Worm (Caenorhabditis elegans) whole organism, young adult: Measurements from ENCODE around the gene Y54G2A.18.
A peak's percentile ranks its signal among the peaks of the same experiment; 100 is the strongest.

Source experiments
- B0261.1 ChIP-seq: sonication (generic microtip); optimal IDR thresholded peaks from 2 replicates; lab custom pipeline; 2016; ENCODE audit warnings: mild to moderate bottlenecking, missing genetic modification characterization, moderate library complexity, missing compliant biosample characterization
- B0336.3 ChIP-seq: fragments of 200-800 bp; sonication (Bioruptor generic); IDR thresholded peaks from 2 replicates; pipeline ENCODE4 v1.3.6; 2022; ENCODE audit warnings: missing genetic modification characterization, missing compliant biosample characterization
- D2030.7 ChIP-seq: fragments of 200-800 bp; sonication (Bioruptor generic); IDR thresholded peaks from 2 replicates; pipeline ENCODE4 v1.3.6; 2022; ENCODE audit warnings: missing genetic modification reagents, missing genetic modification characterization, missing compliant biosample characterization
- F33H1.4 ChIP-seq: fragments of 200-800 bp; sonication (Bioruptor generic); IDR thresholded peaks from 2 replicates; pipeline ENCODE4 v1.3.6; 2022; ENCODE audit warnings: missing genetic modification reagents, missing genetic modification characterization, missing compliant biosample characterization
- F39B2.1 ChIP-seq: fragments of 200-800 bp; sonication (Bioruptor generic); IDR thresholded peaks from 2 replicates; pipeline ENCODE4 v1.3.6; 2022; ENCODE audit warnings: missing genetic modification reagents, missing genetic modification characterization, missing compliant biosample characterization
- F49E8.2 ChIP-seq: sonication (generic microtip); optimal IDR thresholded peaks from 3 replicates; lab custom pipeline; 2017; ENCODE audit warnings: missing genetic modification characterization, mild to moderate bottlenecking, missing compliant biosample characterization, antibody characterized with exemption, moderate library complexity; ENCODE audit not compliant: insufficient read depth
- F52B5.7 ChIP-seq: sonication (generic microtip); optimal IDR thresholded peaks from 2 replicates; lab custom pipeline; 2016; ENCODE audit warnings: mild to moderate bottlenecking, missing genetic modification characterization, missing compliant biosample characterization
- F57A8.1 ChIP-seq: fragments of 200-800 bp; sonication (Bioruptor generic); optimal IDR thresholded peaks from 2 replicates; lab custom pipeline; 2018; ENCODE audit warnings: mild to moderate bottlenecking, missing genetic modification characterization, moderate library complexity, missing compliant biosample characterization
- K12H6.12 ChIP-seq: fragments of 200-800 bp; sonication (Bioruptor generic); optimal IDR thresholded peaks from 2 replicates; lab custom pipeline; 2018; ENCODE audit warnings: mild to moderate bottlenecking, missing genetic modification characterization, missing compliant biosample characterization
- T07F8.4 ChIP-seq: sonication (generic microtip); optimal IDR thresholded peaks from 2 replicates; lab custom pipeline; 2016; ENCODE audit warnings: mild to moderate bottlenecking, missing genetic modification characterization, moderate library complexity, missing compliant biosample characterization
- T26A5.8 ChIP-seq: sonication (generic microtip); optimal IDR thresholded peaks from 2 replicates; lab custom pipeline; 2016; ENCODE audit warnings: missing genetic modification characterization, missing compliant biosample characterization
- Y53F4B.3 ChIP-seq: fragments of 200-800 bp; sonication (Bioruptor generic); IDR thresholded peaks from 2 replicates; pipeline ENCODE4 v1.3.6; 2022; ENCODE audit warnings: missing genetic modification reagents, missing genetic modification characterization, missing compliant biosample characterization
- Y53G8AR.9 ChIP-seq: fragments of 200-800 bp; sonication (Bioruptor generic); conservative IDR thresholded peaks from 2 replicates; pipeline ENCODE4 v1.3.6; 2022; ENCODE audit warnings: missing genetic modification reagents, missing genetic modification characterization, missing compliant biosample characterization
- Y67H2A.10 ChIP-seq: fragments of 200-800 bp; sonication (Bioruptor generic); conservative IDR thresholded peaks from 2 replicates; pipeline ENCODE4 v1.3.6; 2022; ENCODE audit warnings: missing genetic modification reagents, missing genetic modification characterization, missing compliant biosample characterization
- ZK185.1 ChIP-seq: sonication (generic microtip); optimal IDR thresholded peaks from 2 replicates; lab custom pipeline; 2016; ENCODE audit warnings: mild to moderate bottlenecking, missing genetic modification characterization, missing compliant biosample characterization; ENCODE audit not compliant: poor library complexity, severe bottlenecking
- attf-5 ChIP-seq: fragments of 200-800 bp; sonication (Bioruptor generic); optimal IDR thresholded peaks from 2 replicates; lab custom pipeline; 2018; ENCODE audit warnings: mild to moderate bottlenecking, missing genetic modification characterization, missing compliant biosample characterization
- bed-1 ChIP-seq: fragments of 200-800 bp; sonication (Bioruptor generic); IDR thresholded peaks from 2 replicates; pipeline ENCODE4 v1.3.6; 2022; ENCODE audit warnings: missing genetic modification reagents, missing genetic modification characterization, missing compliant biosample characterization
- bed-2 ChIP-seq: fragments of 200-800 bp; sonication (Bioruptor generic); IDR thresholded peaks from 2 replicates; pipeline ENCODE4 v1.3.6; 2022; ENCODE audit warnings: missing genetic modification reagents, missing genetic modification characterization, missing compliant biosample characterization
- ccch-3 ChIP-seq: fragments of 200-800 bp; sonication (Bioruptor generic); optimal IDR thresholded peaks from 2 replicates; lab custom pipeline; 2018; ENCODE audit warnings: mild to moderate bottlenecking, missing genetic modification characterization, missing compliant biosample characterization
- ceh-100 ChIP-seq: fragments of 200-800 bp; sonication (Bioruptor generic); IDR thresholded peaks from 2 replicates; pipeline ENCODE4 v1.3.6; 2022; ENCODE audit warnings: missing genetic modification reagents, missing genetic modification characterization, missing compliant biosample characterization
- ceh-58 ChIP-seq: fragments of 200-800 bp; sonication (Bioruptor generic); IDR thresholded peaks from 2 replicates; pipeline ENCODE4 v1.3.6; 2022; ENCODE audit warnings: missing genetic modification characterization, missing compliant biosample characterization
- ceh-91 ChIP-seq: fragments of 200-800 bp; sonication (Bioruptor generic); IDR thresholded peaks from 2 replicates; pipeline ENCODE4 v1.3.6; 2022; ENCODE audit warnings: missing genetic modification reagents, missing genetic modification characterization, missing compliant biosample characterization
- dox-1 ChIP-seq: fragments of 200-800 bp; sonication (Bioruptor generic); IDR thresholded peaks from 2 replicates; pipeline ENCODE4 v1.3.6; 2022; ENCODE audit warnings: missing genetic modification reagents, missing genetic modification characterization, missing compliant biosample characterization
- efl-1 ChIP-seq: fragments of 150-350 bp; optimal IDR thresholded peaks from 2 replicates; lab custom pipeline; 2014; ENCODE audit warnings: missing biosample characterization, missing genetic modification reagents, missing genetic modification characterization
- egl-44 ChIP-seq: fragments of 200-800 bp; sonication (Bioruptor generic); IDR thresholded peaks from 2 replicates; pipeline ENCODE4 v1.3.6; 2022; ENCODE audit warnings: missing genetic modification reagents, missing genetic modification characterization, missing compliant biosample characterization
- gei-17 ChIP-seq: fragments of 200-800 bp; sonication (Bioruptor generic); optimal IDR thresholded peaks from 2 replicates; lab custom pipeline; 2018; ENCODE audit warnings: mild to moderate bottlenecking, missing genetic modification characterization, missing compliant biosample characterization
- hlh-26 ChIP-seq: fragments of 200-800 bp; sonication (Bioruptor generic); conservative IDR thresholded peaks from 2 replicates; pipeline ENCODE4 v1.3.6; 2022; ENCODE audit warnings: missing genetic modification reagents, missing genetic modification characterization, missing compliant biosample characterization
- hrde-1 ChIP-seq: sonication (generic microtip); optimal IDR thresholded peaks from 2 replicates; lab custom pipeline; 2016; ENCODE audit warnings: missing genetic modification characterization, mild to moderate bottlenecking, missing compliant biosample characterization, moderate library complexity, missing genotype, missing genetic modification reagents, borderline replicate concordance
- hsf-1 ChIP-seq: fragments of 200-800 bp; sonication (Bioruptor generic); IDR thresholded peaks from 2 replicates; pipeline ENCODE4 v1.3.6; 2022; ENCODE audit warnings: missing genetic modification reagents, missing genetic modification characterization, missing compliant biosample characterization
- lin-26 ChIP-seq: fragments of 200-800 bp; sonication (Bioruptor generic); IDR thresholded peaks from 2 replicates; pipeline ENCODE4 v1.3.6; 2022; ENCODE audit warnings: missing genetic modification reagents, missing genetic modification characterization, missing compliant biosample characterization
- lsl-1 ChIP-seq: fragments of 200-800 bp; sonication (Bioruptor generic); optimal IDR thresholded peaks from 2 replicates; lab custom pipeline; 2018; ENCODE audit warnings: mild to moderate bottlenecking, missing genetic modification characterization, moderate library complexity, missing compliant biosample characterization
- lsy-27 ChIP-seq: sonication (generic microtip); optimal IDR thresholded peaks from 2 replicates; lab custom pipeline; 2017; ENCODE audit warnings: missing genetic modification characterization, mild to moderate bottlenecking, missing compliant biosample characterization, antibody characterized with exemption, missing genotype, borderline replicate concordance; ENCODE audit not compliant: insufficient read depth
- madf-10 ChIP-seq: sonication (generic microtip); optimal IDR thresholded peaks from 2 replicates; lab custom pipeline; 2016; ENCODE audit warnings: mild to moderate bottlenecking, missing genetic modification characterization, missing compliant biosample characterization
- madf-6 ChIP-seq: fragments of 200-800 bp; sonication (Bioruptor generic); IDR thresholded peaks from 2 replicates; pipeline ENCODE4 v1.3.6; 2022; ENCODE audit warnings: missing genetic modification reagents, missing genetic modification characterization, missing compliant biosample characterization
- madf-8 ChIP-seq: fragments of 200-800 bp; sonication (Bioruptor generic); conservative IDR thresholded peaks from 2 replicates; pipeline ENCODE4 v1.3.6; 2022; ENCODE audit warnings: missing genetic modification reagents, missing genetic modification characterization, missing compliant biosample characterization
- mes-4 ChIP-seq: sonication (generic microtip); optimal IDR thresholded peaks from 2 replicates; lab custom pipeline; 2016; ENCODE audit warnings: missing genotype, missing genetic modification characterization, missing compliant biosample characterization
- nhr-120 ChIP-seq: fragments of 200-800 bp; sonication (Bioruptor generic); IDR thresholded peaks from 2 replicates; pipeline ENCODE4 v1.3.6; 2022; ENCODE audit warnings: missing genetic modification characterization, missing compliant biosample characterization
- nhr-80 ChIP-seq: sonication (generic microtip); optimal IDR thresholded peaks from 2 replicates; lab custom pipeline; 2016; ENCODE audit warnings: missing genetic modification characterization, missing compliant biosample characterization
- snpc-1.1 ChIP-seq: sonication (generic microtip); optimal IDR thresholded peaks from 2 replicates; lab custom pipeline; 2017; ENCODE audit warnings: missing genetic modification characterization, mild to moderate bottlenecking, missing compliant biosample characterization, antibody characterized with exemption, moderate library complexity, missing genotype, missing genetic modification reagents; ENCODE audit not compliant: insufficient read depth
- tbp1 ChIP-seq: fragments of 200-800 bp; sonication (Bioruptor generic); optimal IDR thresholded peaks from 2 replicates; lab custom pipeline; 2018; ENCODE audit warnings: mild to moderate bottlenecking, missing genetic modification characterization, missing compliant biosample characterization
- tbx-9 ChIP-seq: sonication (generic microtip); optimal IDR thresholded peaks from 2 replicates; lab custom pipeline; 2016; ENCODE audit warnings: borderline replicate concordance, missing genetic modification characterization, inconsistent platforms, missing compliant biosample characterization
- xnd-1 ChIP-seq: sonication (generic microtip); optimal IDR thresholded peaks from 2 replicates; lab custom pipeline; 2016; ENCODE audit warnings: missing genotype, missing genetic modification reagents, missing genetic modification characterization, missing compliant biosample characterization
- zim-3 ChIP-seq: sonication (generic microtip); optimal IDR thresholded peaks from 2 replicates; lab custom pipeline; 2017; ENCODE audit warnings: mild to moderate bottlenecking, missing genetic modification characterization, moderate library complexity, missing compliant biosample characterization
- ztf-18 ChIP-seq: sonication (generic microtip); optimal IDR thresholded peaks from 2 replicates; lab custom pipeline; 2016; ENCODE audit warnings: missing genotype, mild to moderate bottlenecking, missing genetic modification characterization, missing compliant biosample characterization
- ztf-22 ChIP-seq: fragments of 200-800 bp; sonication (Bioruptor generic); optimal IDR thresholded peaks from 2 replicates; lab custom pipeline; 2018; ENCODE audit warnings: mild to moderate bottlenecking, missing genetic modification characterization, moderate library complexity, missing compliant biosample characterization

Gene Y54G2A.18

ce11 chrIV:2893486-2893842 is 1.2 kb upstream of the Y54G2A.18 start:
- peak; percentile 91 for TF ChIP-seq lsl-1 (GFP tag; lab: Kevin White, UChicago)
- no peak for TF ChIP-seq T07F8.4 (tag; lab: Kevin White, UChicago)
- TF ChIP-seq xnd-1 (tag; lab: Kevin White, UChicago): peak; percentile 3
- no peak for TF ChIP-seq gei-17 (GFP tag; lab: Kevin White, UChicago)
- TF ChIP-seq madf-8 (GFP tag; lab: Robert Waterston, UW): peak; percentile 26; the same call in 1 of the 2 replicates
- peak; percentile 75 for TF ChIP-seq madf-6 (GFP tag; lab: Robert Waterston, UW)
- TF ChIP-seq D2030.7 (GFP tag; lab: Robert Waterston, UW): peak; percentile 62
- 0 out of 2 replicates have a peak, but pooled peaks have one; percentile 27 for TF ChIP-seq ceh-91 (GFP tag; lab: Robert Waterston, UW)
- TF ChIP-seq F33H1.4: peak; percentile 84
- TF ChIP-seq efl-1 (GFP tag; lab: Kevin White, UChicago): peak; percentile 18
- no peak for TF ChIP-seq hlh-26 (GFP tag; lab: Robert Waterston, UW)
- no peak for TF ChIP-seq B0336.3 (GFP tag; lab: Robert Waterston, UW)
- TF ChIP-seq, all 124 proteins: peak for 8

- TF ChIP-seq madf-10 (tag; lab: Kevin White, UChicago) (no peak), bed-2 (GFP tag; lab: Robert Waterston, UW) (no peak), T07F8.4 (tag; lab: Kevin White, UChicago) (no peak), Y53G8AR.9 (GFP tag; lab: Robert Waterston, UW) (no peak), tbx-9 (tag; lab: Kevin White, UChicago) (no peak), B0336.3 (GFP tag; lab: Robert Waterston, UW) (no peak), lin-26 (GFP tag; lab: Robert Waterston, UW) (no peak), ztf-22 (GFP tag; lab: Kevin White, UChicago) (no peak), ztf-18 (tag; lab: Kevin White, UChicago) (no peak), snpc-1.1 (tag; lab: Kevin White, UChicago) (no peak), T26A5.8 (tag; lab: Kevin White, UChicago) (no peak), F39B2.1 (GFP tag; lab: Robert Waterston, UW) (no peak), dox-1 (GFP tag; lab: Robert Waterston, UW) (no peak), nhr-80 (tag; lab: Kevin White, UChicago) (no peak), bed-1 (GFP tag; lab: Robert Waterston, UW) (no peak), tbp1 (GFP tag; lab: Kevin White, UChicago) (no peak), hrde-1 (tag; lab: Kevin White, UChicago) (no peak), Y53F4B.3 (GFP tag; lab: Robert Waterston, UW) (no peak), hsf-1 (GFP tag; lab: Robert Waterston, UW) (no peak), madf-6 (GFP tag; lab: Robert Waterston, UW) (peak; percentile 72), nhr-120 (no peak), ZK185.1 (no peak), mes-4 (tag; lab: Kevin White, UChicago) (no peak), F33H1.4 (peak; percentile 87), ceh-100 (GFP tag; lab: Robert Waterston, UW) (no peak), K12H6.12 (tag; lab: Kevin White, UChicago) (no peak), Y67H2A.10 (GFP tag; lab: Robert Waterston, UW) (no peak), F49E8.2 (tag; lab: Kevin White, UChicago) (peak; percentile 28), F52B5.7 (tag; lab: Kevin White, UChicago) (no peak), lsy-27 (tag; lab: Kevin White, UChicago) (no peak), F57A8.1 (no peak), egl-44 (no peak), attf-5 (no peak), B0261.1 (tag; lab: Kevin White, UChicago) (no peak), zim-3 (tag; lab: Kevin White, UChicago) (no peak), ceh-58 (GFP tag; lab: Robert Waterston, UW) (no peak), ccch-3 (GFP tag; lab: Kevin White, UChicago) (no peak)
These were observed 641 bp upstream of the Y54G2A.18 start for ce11 chrIV:2892787-2893485.
